Fruit fly (Drosophila melanogaster) whole organism, wandering third instar larva: ENCODE data around the gene Cypl.

ENCODE experiments used
- Abd-B ChIP-seq: fragments of >200 bp; optimal IDR thresholded peaks from 2 replicates; lab custom pipeline; 2017; ENCODE audit warnings: missing biosample characterization, missing genetic modification characterization
- CrebA ChIP-seq: fragments of 200-800 bp; sonication (Bioruptor generic); optimal IDR thresholded peaks from 2 replicates; lab custom pipeline; 2016; ENCODE audit warnings: missing biosample characterization, mild to moderate bottlenecking, missing genetic modification characterization, borderline replicate concordance
- Dfd ChIP-seq: fragments of >200 bp; optimal IDR thresholded peaks from 2 replicates; lab custom pipeline; 2017; ENCODE audit warnings: missing biosample characterization, missing genetic modification characterization
- Hr83 ChIP-seq: fragments of 200-300 bp; sonication (Bioruptor generic); optimal IDR thresholded peaks from 2 replicates; lab custom pipeline; 2016; ENCODE audit warnings: missing biosample characterization, mild to moderate bottlenecking, missing genetic modification characterization, moderate library complexity; ENCODE audit not compliant: poor library complexity, severe bottlenecking
- N ChIP-seq: fragments of >200 bp; optimal IDR thresholded peaks from 2 replicates; lab custom pipeline; 2018; ENCODE audit warnings: missing biosample characterization, missing external identifiers, missing genetic modification characterization
- Rel ChIP-seq, 2 experiments: fragments of 200-800 bp; sonication (Bioruptor generic) in 1 of 2; optimal IDR thresholded peaks; 2 replicates in 1 of 2; 3 replicates in 1 of 2; lab custom pipeline; 2016 to 2019; ENCODE audit warnings: mild to moderate bottlenecking in 2 of 2, missing biosample characterization in 2 of 2, missing genetic modification characterization in 2 of 2, moderate library complexity in 1 of 2
- dl ChIP-seq, 2 experiments: fragments of 175-275, 200-275 bp in 1 of 2; fragments of 200-275 bp in 1 of 2; sonication (Bioruptor generic); optimal IDR thresholded peaks; lab custom pipeline; 2018; ENCODE audit warnings: mild to moderate bottlenecking in 2 of 2, missing biosample characterization in 2 of 2, missing genetic modification characterization in 2 of 2, moderate library complexity in 2 of 2; ENCODE audit not compliant: partially characterized antibody in 2 of 2, insufficient read depth in 1 of 2
- ey ChIP-seq: fragments of 200-800 bp; sonication (Bioruptor generic); optimal IDR thresholded peaks from 2 replicates; lab custom pipeline; 2016; ENCODE audit warnings: missing biosample characterization, missing genetic modification characterization
- fru ChIP-seq: fragments of 200-800 bp; sonication (Bioruptor generic); optimal IDR thresholded peaks from 3 replicates; lab custom pipeline; 2016; ENCODE audit warnings: missing biosample characterization, mild to moderate bottlenecking, missing genetic modification characterization
- h ChIP-seq: fragments of 200-800 bp; sonication (Bioruptor generic); optimal IDR thresholded peaks from 3 replicates; lab custom pipeline; 2016; ENCODE audit warnings: missing biosample characterization, mild to moderate bottlenecking, missing genetic modification characterization
- pan ChIP-seq: fragments of >200 bp; optimal IDR thresholded peaks from 2 replicates; lab custom pipeline; 2017
- rgr ChIP-seq: fragments of 200-800 bp; sonication (Bioruptor generic); optimal IDR thresholded peaks from 3 replicates; lab custom pipeline; 2016; ENCODE audit warnings: missing biosample characterization, mild to moderate bottlenecking, missing genetic modification characterization
- tai ChIP-seq: sonication (Bioruptor generic); optimal IDR thresholded peaks from 2 replicates; lab custom pipeline; 2016; ENCODE audit warnings: missing biosample characterization, missing genetic modification characterization
- usp ChIP-seq: fragments of >200 bp; optimal IDR thresholded peaks from 2 replicates; lab custom pipeline; 2017; ENCODE audit warnings: missing biosample characterization, missing genetic modification characterization

DNA sequence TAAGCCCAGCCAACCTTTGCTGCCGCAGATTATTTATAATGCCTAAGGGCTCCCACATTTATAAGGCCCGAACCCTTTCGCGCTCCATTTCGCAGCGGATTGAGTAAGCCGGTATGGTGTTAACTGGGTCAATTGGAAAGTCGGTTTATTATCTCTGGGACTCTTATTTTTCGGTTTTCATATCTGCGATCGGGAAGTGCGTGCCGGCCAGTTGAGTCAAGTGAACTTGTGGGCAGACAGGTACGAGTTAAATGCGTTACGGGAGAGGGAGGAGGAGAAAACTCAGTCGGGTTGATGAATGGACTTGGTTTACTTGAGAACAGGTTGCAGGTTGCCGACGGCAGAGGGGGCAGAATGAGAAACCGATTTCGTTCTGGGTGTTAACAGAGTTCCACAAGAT, 18.5 kb downstream of the Cypl start:
- TF ChIP-seq Rel (GFP tag; optimal IDR thresholded peaks at IDR 0.05; lab: Kevin White, UChicago) (no peak), Rel (tag; optimal IDR thresholded peaks at IDR 0.05; lab: Kevin White, UChicago) (no peak), Hr83 (GFP tag; lab: Kevin White, UChicago) (no peak), h (no peak), tai (no peak), dl (GFP tag; optimal IDR thresholded peaks at IDR 0.05; lab: Kevin White, UChicago; ENCODE audit: insufficient read depth in 1 of 2, partially characterized antibody in 2 of 2) (no peak), fru (no peak), N (GFP tag; lab: Kevin White, UChicago) (no peak), Abd-B (no peak), rgr (GFP tag; lab: Kevin White, UChicago) (no peak), usp (GFP tag; lab: Kevin White, UChicago) (no peak), pan (lab: Kevin White, UChicago) (no peak), Dfd (no peak), ey (GFP tag; lab: Kevin White, UChicago) (no peak), CrebA (GFP tag; lab: Kevin White, UChicago) (no peak)
